Worm (Caenorhabditis elegans) whole organism, L2 larva: Measurements from ENCODE around the gene F13A2.10.

Source experiments
- C34F6.9 ChIP-seq: fragments of 150-350 bp; optimal IDR thresholded peaks from 2 replicates; lab custom pipeline; 2014; ENCODE audit warnings: missing biosample characterization, missing genetic modification characterization
- R02D3.7 ChIP-seq: fragments of 150-350 bp; optimal IDR thresholded peaks from 2 replicates; lab custom pipeline; 2014; ENCODE audit warnings: missing biosample characterization, missing genetic modification characterization
- alr-1 ChIP-seq: fragments of 150-350 bp; optimal IDR thresholded peaks from 2 replicates; lab custom pipeline; 2014; ENCODE audit warnings: missing biosample characterization, missing genetic modification characterization
- aly-2 ChIP-seq: fragments of 150-350 bp; optimal IDR thresholded peaks from 2 replicates; lab custom pipeline; 2014; ENCODE audit warnings: missing biosample characterization, missing genetic modification characterization
- crh-2 ChIP-seq: sonication (generic microtip); optimal IDR thresholded peaks from 2 replicates; lab custom pipeline; 2017; ENCODE audit warnings: missing biosample characterization, missing genetic modification characterization
- nhr-11 ChIP-seq: fragments of 150-350 bp; optimal IDR thresholded peaks from 2 replicates; lab custom pipeline; 2014; ENCODE audit warnings: missing biosample characterization, missing genetic modification characterization
- nhr-237 ChIP-seq: fragments of 150-350 bp; optimal IDR thresholded peaks from 2 replicates; lab custom pipeline; 2014; ENCODE audit warnings: missing biosample characterization, missing genetic modification characterization
- nhr-77 ChIP-seq: fragments of 150-350 bp; optimal IDR thresholded peaks from 2 replicates; lab custom pipeline; 2014; ENCODE audit warnings: missing biosample characterization, missing genetic modification characterization
- ztf-11 ChIP-seq: sonication (generic microtip); optimal IDR thresholded peaks from 2 replicates; lab custom pipeline; 2017; ENCODE audit warnings: missing biosample characterization, missing genetic modification characterization

DNA sequence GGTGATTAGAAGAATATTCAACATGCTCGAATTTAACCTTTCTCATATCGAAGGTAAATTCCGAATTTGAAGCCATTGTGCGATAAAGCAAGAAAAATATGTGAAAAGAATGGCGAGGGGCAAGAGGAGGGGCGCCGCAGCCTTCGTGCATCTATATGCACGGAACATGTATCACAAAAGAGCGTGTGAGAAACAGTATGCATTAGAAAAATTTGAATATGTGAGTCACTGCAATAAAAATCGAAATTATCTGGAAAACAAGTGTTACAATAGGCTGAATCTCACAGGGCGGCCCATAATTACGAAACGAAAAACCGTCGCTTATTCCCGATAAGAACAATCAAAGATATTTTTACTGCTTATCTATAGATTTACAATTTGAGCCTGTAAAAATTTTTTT, 15.8 kb upstream of the F13A2.10 start, which contains the start of gene F13A2.5:
- TF ChIP-seq crh-2 (tag; lab: Kevin White, UChicago) (no peak), alr-1 (tag; lab: Kevin White, UChicago) (no peak), ztf-11 (no peak), aly-2 (no peak), nhr-237 (tag; lab: Kevin White, UChicago) (no peak), R02D3.7 (tag; lab: Kevin White, UChicago) (no peak), C34F6.9 (tag; lab: Kevin White, UChicago) (no peak), nhr-77 (tag; lab: Kevin White, UChicago) (no peak), nhr-11 (tag; lab: Kevin White, UChicago) (no peak)
